Worm (Caenorhabditis elegans) whole organism, L1 larva: Measurements from ENCODE around the gene pals-23.

Experiments
- C16A3.4 ChIP-seq: fragments of 150-350 bp; optimal IDR thresholded peaks from 2 replicates; lab custom pipeline; 2014; ENCODE audit warnings: missing biosample characterization, missing genetic modification characterization
- C34B4.2 ChIP-seq: sonication (generic microtip); optimal IDR thresholded peaks from 2 replicates; lab custom pipeline; 2017; ENCODE audit warnings: mild to moderate bottlenecking, missing genetic modification characterization, missing compliant biosample characterization
- Y116A8C.19 ChIP-seq: sonication (generic microtip); optimal IDR thresholded peaks from 2 replicates; lab custom pipeline; 2016; ENCODE audit warnings: missing compliant biosample characterization, missing genetic modification characterization, borderline replicate concordance
- aha-1 ChIP-seq: fragments of 150-350 bp; optimal IDR thresholded peaks from 2 replicates; lab custom pipeline; 2014; ENCODE audit warnings: missing biosample characterization, missing genetic modification characterization
- alr-1 ChIP-seq: fragments of 200-800 bp; sonication (Bioruptor generic); optimal IDR thresholded peaks from 2 replicates; lab custom pipeline; 2018; ENCODE audit warnings: borderline replicate concordance, mild to moderate bottlenecking, missing genetic modification characterization, missing compliant biosample characterization
- aly-2 ChIP-seq: fragments of 150-350 bp; optimal IDR thresholded peaks from 2 replicates; lab custom pipeline; 2014; ENCODE audit warnings: missing biosample characterization, missing genetic modification characterization
- blmp-1 ChIP-seq: fragments of 150-350 bp; optimal IDR thresholded peaks from 2 replicates; lab custom pipeline; 2014; ENCODE audit warnings: missing biosample characterization, missing genetic modification characterization
- ceh-63 ChIP-seq: fragments of 200-800 bp; sonication (Bioruptor generic); optimal IDR thresholded peaks from 2 replicates; lab custom pipeline; 2018; ENCODE audit warnings: mild to moderate bottlenecking, missing genetic modification characterization, missing compliant biosample characterization
- ceh-8 ChIP-seq: fragments of 200-800 bp; sonication (Bioruptor generic); optimal IDR thresholded peaks from 2 replicates; lab custom pipeline; 2018; ENCODE audit warnings: mild to moderate bottlenecking, missing genetic modification characterization, moderate library complexity, missing compliant biosample characterization
- ceh-82 ChIP-seq, 3 experiments: fragments of 150-350 bp in 1 of 3; sonication (generic microtip) in 2 of 3; optimal IDR thresholded peaks; 2 replicates each; lab custom pipeline; 2014 to 2017; ENCODE audit warnings: missing biosample characterization in 3 of 3, missing genetic modification characterization in 3 of 3
- ceh-90 ChIP-seq: sonication (generic microtip); optimal IDR thresholded peaks from 2 replicates; lab custom pipeline; 2016; ENCODE audit warnings: missing genetic modification characterization, missing compliant biosample characterization
- ces-1 ChIP-seq: fragments of 150-350 bp; optimal IDR thresholded peaks from 2 replicates; lab custom pipeline; 2014; ENCODE audit warnings: missing biosample characterization, missing genetic modification reagents, missing genetic modification characterization
- dsc-1 ChIP-seq: sonication (generic microtip); optimal IDR thresholded peaks from 2 replicates; lab custom pipeline; 2016; ENCODE audit warnings: mild to moderate bottlenecking, missing genetic modification characterization, missing compliant biosample characterization
- efl-1 ChIP-seq, 4 experiments: fragments of 150-350 bp; optimal IDR thresholded peaks in 3 of 4; peaks in 1 of 4; 1 replicate in 1 of 4; 2 replicates in 3 of 4; lab custom pipeline; 2014; ENCODE audit warnings: missing biosample characterization in 2 of 4, missing genetic modification characterization in 2 of 4, missing genetic modification reagents in 2 of 4
- elt-2 ChIP-seq: sonication (generic microtip); optimal IDR thresholded peaks from 2 replicates; lab custom pipeline; 2016; ENCODE audit warnings: missing genetic modification characterization, mild to moderate bottlenecking, inconsistent platforms, missing compliant biosample characterization, missing genetic modification reagents
- fkh-10 ChIP-seq: sonication (generic microtip); optimal IDR thresholded peaks from 2 replicates; lab custom pipeline; 2017; ENCODE audit warnings: missing biosample characterization, missing genetic modification reagents, missing genetic modification characterization
- fkh-4 ChIP-seq: sonication (generic microtip); optimal IDR thresholded peaks from 2 replicates; lab custom pipeline; 2016; ENCODE audit warnings: missing compliant biosample characterization, missing genetic modification characterization, borderline replicate concordance
- fkh-8 ChIP-seq: sonication (generic microtip); optimal IDR thresholded peaks from 2 replicates; lab custom pipeline; 2016; ENCODE audit warnings: mild to moderate bottlenecking, missing genetic modification characterization, missing compliant biosample characterization
- hlh-17 ChIP-seq: fragments of 200-800 bp; sonication (Bioruptor generic); optimal IDR thresholded peaks from 2 replicates; lab custom pipeline; 2018; ENCODE audit warnings: missing genetic modification characterization, mild to moderate bottlenecking, missing compliant biosample characterization, moderate library complexity, borderline replicate concordance
- hlh-4 ChIP-seq: sonication (generic microtip); optimal IDR thresholded peaks from 2 replicates; lab custom pipeline; 2016; ENCODE audit warnings: mild to moderate bottlenecking, missing genetic modification characterization, missing compliant biosample characterization
- hpl-2 ChIP-seq: fragments of 150-350 bp; optimal IDR thresholded peaks from 2 replicates; lab custom pipeline; 2014; ENCODE audit warnings: missing biosample characterization, missing genetic modification reagents, missing genetic modification characterization
- irx-1 ChIP-seq: sonication (generic microtip); optimal IDR thresholded peaks from 2 replicates; lab custom pipeline; 2016; ENCODE audit warnings: missing genetic modification characterization, missing compliant biosample characterization
- jun-1 ChIP-seq: fragments of 150-350 bp; optimal IDR thresholded peaks from 2 replicates; lab custom pipeline; 2014; ENCODE audit warnings: missing biosample characterization, missing genetic modification reagents, missing genetic modification characterization
- lin-14 ChIP-seq: fragments of 200-800 bp; sonication (Bioruptor generic); optimal IDR thresholded peaks from 2 replicates; lab custom pipeline; 2018; ENCODE audit warnings: mild to moderate bottlenecking, missing genetic modification characterization, moderate library complexity, missing compliant biosample characterization
- lin-35 ChIP-seq, 2 experiments: fragments of 150-350 bp; optimal IDR thresholded peaks; 2 replicates each; lab custom pipeline; 2014; ENCODE audit warnings: missing biosample characterization in 2 of 2, missing genetic modification characterization in 2 of 2, missing genetic modification reagents in 2 of 2
- mab-9 ChIP-seq: fragments of 200-800 bp; sonication (Bioruptor generic); IDR thresholded peaks from 2 replicates; pipeline ENCODE4 v1.3.6; 2022; ENCODE audit warnings: missing genetic modification reagents, missing genetic modification characterization, missing compliant biosample characterization
- mdl-1 ChIP-seq, 2 experiments: fragments of 150-350 bp; optimal IDR thresholded peaks; 2 replicates each; lab custom pipeline; 2014 to 2017; ENCODE audit warnings: missing biosample characterization in 2 of 2, missing genetic modification characterization in 2 of 2, inconsistent platforms in 1 of 2
- mep-1 ChIP-seq: fragments of 150-350 bp; optimal IDR thresholded peaks from 2 replicates; lab custom pipeline; 2014; ENCODE audit warnings: missing biosample characterization, missing genetic modification characterization
- nhr-11 ChIP-seq: fragments of 150-350 bp; optimal IDR thresholded peaks from 2 replicates; lab custom pipeline; 2014; ENCODE audit warnings: missing biosample characterization, missing genetic modification characterization
- nhr-20 ChIP-seq: sonication (generic microtip); optimal IDR thresholded peaks from 2 replicates; lab custom pipeline; 2016; ENCODE audit warnings: mild to moderate bottlenecking, missing genetic modification characterization, missing compliant biosample characterization
- nhr-28 ChIP-seq: fragments of 150-350 bp; optimal IDR thresholded peaks from 2 replicates; lab custom pipeline; 2014; ENCODE audit warnings: missing biosample characterization, missing genetic modification characterization
- nhr-47 ChIP-seq: sonication (generic microtip); optimal IDR thresholded peaks from 2 replicates; lab custom pipeline; 2016; ENCODE audit warnings: mild to moderate bottlenecking, missing genetic modification characterization, moderate library complexity, missing compliant biosample characterization
- nhr-71 ChIP-seq: sonication (generic microtip); optimal IDR thresholded peaks from 2 replicates; lab custom pipeline; 2016; ENCODE audit warnings: mild to moderate bottlenecking, missing genetic modification characterization, moderate library complexity, missing compliant biosample characterization
- nhr-77 ChIP-seq: fragments of 150-350 bp; optimal IDR thresholded peaks from 2 replicates; lab custom pipeline; 2014; ENCODE audit warnings: missing biosample characterization, missing genetic modification characterization
- nhr-84 ChIP-seq: sonication (generic microtip); optimal IDR thresholded peaks from 2 replicates; lab custom pipeline; 2017; ENCODE audit warnings: missing biosample characterization, missing genetic modification characterization
- nhr-85 ChIP-seq: sonication (generic microtip); peaks from one replicate; lab custom pipeline; 2016; ENCODE audit warnings: missing genetic modification characterization, inconsistent platforms, missing compliant biosample characterization
- nhr-90 ChIP-seq: sonication (generic microtip); optimal IDR thresholded peaks from 2 replicates; lab custom pipeline; 2016; ENCODE audit warnings: mild to moderate bottlenecking, missing genetic modification characterization, missing compliant biosample characterization; ENCODE audit not compliant: poor library complexity
- pag-3 ChIP-seq: sonication (generic microtip); optimal IDR thresholded peaks from 2 replicates; lab custom pipeline; 2017; ENCODE audit warnings: missing genetic modification characterization, mild to moderate bottlenecking, missing compliant biosample characterization, antibody characterized with exemption, borderline replicate concordance; ENCODE audit not compliant: insufficient read depth
- pax-3 ChIP-seq: fragments of 200-800 bp; sonication (Bioruptor generic); optimal IDR thresholded peaks from 2 replicates; lab custom pipeline; 2018; ENCODE audit warnings: mild to moderate bottlenecking, missing genetic modification characterization, moderate library complexity, missing compliant biosample characterization
- rnt-1 ChIP-seq: sonication (generic microtip); optimal IDR thresholded peaks from 2 replicates; lab custom pipeline; 2016; ENCODE audit warnings: mild to moderate bottlenecking, missing genetic modification characterization, moderate library complexity, missing compliant biosample characterization
- snu-23 ChIP-seq: sonication (generic microtip); optimal IDR thresholded peaks from 2 replicates; lab custom pipeline; 2016; ENCODE audit warnings: missing genetic modification characterization, missing compliant biosample characterization
- sox-4 ChIP-seq: sonication (generic microtip); optimal IDR thresholded peaks from 2 replicates; lab custom pipeline; 2016; ENCODE audit warnings: missing genetic modification characterization, missing compliant biosample characterization
- sptf-1 ChIP-seq: fragments of 150-350 bp; optimal IDR thresholded peaks from 2 replicates; lab custom pipeline; 2014; ENCODE audit warnings: missing biosample characterization, missing genetic modification characterization
- sup-37 ChIP-seq: fragments of 200-800 bp; sonication (Bioruptor generic); optimal IDR thresholded peaks from 2 replicates; lab custom pipeline; 2018; ENCODE audit warnings: mild to moderate bottlenecking, missing genetic modification characterization, missing compliant biosample characterization
- swsn-7 ChIP-seq: sonication (generic microtip); optimal IDR thresholded peaks from 2 replicates; lab custom pipeline; 2016; ENCODE audit warnings: missing genetic modification characterization, missing compliant biosample characterization
- tlp-1 ChIP-seq: fragments of 150-350 bp; optimal IDR thresholded peaks from 2 replicates; lab custom pipeline; 2014; ENCODE audit warnings: missing biosample characterization, missing genetic modification characterization
- unc-130 ChIP-seq: fragments of 150-350 bp; optimal IDR thresholded peaks from 2 replicates; lab custom pipeline; 2017; ENCODE audit warnings: missing biosample characterization, missing genetic modification characterization, inconsistent platforms
- zip-4 ChIP-seq: fragments of 200-800 bp; sonication (Bioruptor generic); optimal IDR thresholded peaks from 2 replicates; lab custom pipeline; 2018; ENCODE audit warnings: mild to moderate bottlenecking, missing genetic modification characterization, moderate library complexity, missing compliant biosample characterization
- ztf-4 ChIP-seq: fragments of 150-350 bp; optimal IDR thresholded peaks from 2 replicates; lab custom pipeline; 2014; ENCODE audit warnings: missing biosample characterization, missing genetic modification characterization

pals-23 gene

DNA sequence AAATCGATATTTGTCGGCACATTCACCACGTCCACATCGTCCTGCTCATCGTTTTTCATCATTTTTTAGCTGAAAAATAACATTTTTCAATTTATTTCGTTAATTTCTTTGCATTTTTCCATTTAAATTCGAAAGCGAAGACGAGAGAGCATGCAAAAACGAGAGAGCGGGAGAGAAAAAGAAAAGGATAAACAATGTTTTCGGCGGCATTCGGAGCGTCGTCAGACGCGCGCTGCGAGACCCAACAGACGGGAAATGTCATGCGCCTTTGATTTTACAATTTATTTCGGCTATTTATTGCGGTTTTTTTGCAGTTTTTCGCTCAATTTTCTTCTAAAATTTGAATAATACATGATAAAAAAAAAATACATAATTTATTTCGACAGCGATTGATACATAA is 38.3 kb upstream of the pals-23 start, which contains the start of gene attf-3 (continued):
- TF ChIP-seq sptf-1 (tag; lab: Kevin White, UChicago) (no peak), ceh-82 (tag; optimal IDR thresholded peaks at IDR 0.05; lab: Kevin White, UChicago) (peak; percentile 43 to 81 (median 60)), hlh-17 (GFP tag; lab: Kevin White, UChicago) (no peak), dsc-1 (tag; lab: Kevin White, UChicago) (peak; percentile 47), aly-2 (no peak)

DNA sequence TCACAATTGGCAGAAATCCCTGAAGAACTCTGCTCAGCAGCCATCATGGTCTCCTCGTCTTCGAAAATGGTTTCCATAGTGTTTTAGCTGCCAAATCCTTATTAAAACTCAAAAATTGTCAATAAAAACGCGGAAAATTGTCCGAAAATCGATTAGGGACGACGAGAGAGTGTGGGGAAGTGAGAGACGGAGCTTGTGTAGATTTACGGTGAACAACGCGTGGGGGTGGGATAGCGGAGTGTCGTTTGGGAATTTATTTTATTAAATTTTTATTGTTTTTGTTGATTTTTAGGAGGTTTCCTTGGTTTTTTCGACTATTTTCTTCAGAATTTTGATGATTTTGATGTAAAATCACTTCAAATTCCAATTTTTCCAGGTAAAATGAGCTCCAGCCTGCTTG is 37.4 kb upstream of the pals-23 start, which contains the start of the genes F54C4.4 and mrpl-40:
F54C4.4 (minus strand) TSS at position 199 of the 400 bp plus-strand sequence.
mrpl-40 (plus strand) TSS at position 377 of the 400 bp plus-strand sequence.
- TF ChIP-seq nhr-84 (tag; lab: Kevin White, UChicago) (no peak), nhr-11 (tag; lab: Kevin White, UChicago) (no peak), fkh-4 (no peak), aly-2 (no peak), swsn-7 (tag; lab: Kevin White, UChicago) (peak; percentile 76), sup-37 (GFP tag; lab: Kevin White, UChicago) (no peak), unc-130 (tag; lab: Kevin White, UChicago) (peak; percentile 62), ceh-63 (GFP tag; lab: Kevin White, UChicago) (no peak), nhr-90 (peak; percentile 59), tlp-1 (tag; lab: Kevin White, UChicago) (no peak), rnt-1 (tag; lab: Kevin White, UChicago) (peak; percentile 60), nhr-47 (tag; lab: Kevin White, UChicago) (peak; percentile 84), elt-2 (tag; lab: Kevin White, UChicago) (no peak), nhr-28 (tag; lab: Kevin White, UChicago) (no peak), ces-1 (GFP tag; lab: Kevin White, UChicago) (no peak), nhr-20 (tag; lab: Kevin White, UChicago) (peak; percentile 53), jun-1 (tag; lab: Kevin White, UChicago) (peak; percentile 66), aha-1 (no peak), lin-14 (peak; percentile 73), lin-35 (GFP tag; optimal IDR thresholded peaks at IDR 0.05; lab: Kevin White, UChicago) (peak; percentile 67 to 81), nhr-85 (tag; lab: Kevin White, UChicago) (peak; percentile 81), fkh-8 (tag; lab: Kevin White, UChicago) (peak; percentile 62), nhr-71 (peak; percentile 76), ceh-90 (no peak), zip-4 (GFP tag; lab: Kevin White, UChicago) (no peak), efl-1 (optimal IDR thresholded peaks at IDR 0.05; lab: Kevin White, UChicago) (peak; percentile 72 to 77), efl-1 (GFP tag; optimal IDR thresholded peaks at IDR 0.05 in 1 of 2; lab: Kevin White, UChicago) (peak; percentile 63 to 96), mep-1 (tag; lab: Kevin White, UChicago) (peak; percentile 61), blmp-1 (tag; lab: Kevin White, UChicago) (peak; percentile 14), hlh-4 (tag; lab: Kevin White, UChicago) (no peak), irx-1 (tag; lab: Kevin White, UChicago) (peak; percentile 57), mdl-1 (tag; optimal IDR thresholded peaks at IDR 0.05; lab: Kevin White, UChicago) (peak in 1 of 2 experiments; percentile 34), dsc-1 (tag; lab: Kevin White, UChicago) (peak; percentile 58), mab-9 (GFP tag; lab: Robert Waterston, UW) (no peak), ztf-4 (tag; lab: Kevin White, UChicago) (no peak), hpl-2 (GFP tag; lab: Kevin White, UChicago) (peak; percentile 11), fkh-10 (GFP tag; lab: Kevin White, UChicago) (peak; percentile 1), ceh-8 (no peak), ceh-82 (tag; optimal IDR thresholded peaks at IDR 0.05; lab: Kevin White, UChicago) (peak; percentile 56 to 87 (median 59)), alr-1 (no peak), snu-23 (peak; percentile 86), nhr-77 (peak; percentile 18), Y116A8C.19 (tag; lab: Kevin White, UChicago) (no peak), pax-3 (tag; lab: Kevin White, UChicago) (peak; percentile 40), C34B4.2 (no peak), sox-4 (tag; lab: Kevin White, UChicago) (no peak), pag-3 (tag; lab: Kevin White, UChicago) (no peak), sptf-1 (tag; lab: Kevin White, UChicago) (no peak), C16A3.4 (tag; lab: Kevin White, UChicago) (peak; percentile 74), hlh-17 (GFP tag; lab: Kevin White, UChicago) (no peak)
